Worm (Caenorhabditis elegans) whole organism, L1 larva: ENCODE measurements around the gene lgc-24.
A peak's percentile ranks its signal among the peaks of the same experiment; 100 is the strongest.

Experiments
- C04F5.9 ChIP-seq: sonication (generic microtip); optimal IDR thresholded peaks from 2 replicates; lab custom pipeline; 2016; ENCODE audit warnings: missing genetic modification characterization, missing compliant biosample characterization
- C16A3.4 ChIP-seq: fragments of 150-350 bp; optimal IDR thresholded peaks from 2 replicates; lab custom pipeline; 2014; ENCODE audit warnings: missing biosample characterization, missing genetic modification characterization
- aha-1 ChIP-seq: fragments of 150-350 bp; optimal IDR thresholded peaks from 2 replicates; lab custom pipeline; 2014; ENCODE audit warnings: missing biosample characterization, missing genetic modification characterization
- aly-2 ChIP-seq: fragments of 150-350 bp; optimal IDR thresholded peaks from 2 replicates; lab custom pipeline; 2014; ENCODE audit warnings: missing biosample characterization, missing genetic modification characterization
- ceh-63 ChIP-seq: fragments of 200-800 bp; sonication (Bioruptor generic); optimal IDR thresholded peaks from 2 replicates; lab custom pipeline; 2018; ENCODE audit warnings: mild to moderate bottlenecking, missing genetic modification characterization, missing compliant biosample characterization
- ceh-8 ChIP-seq: fragments of 200-800 bp; sonication (Bioruptor generic); optimal IDR thresholded peaks from 2 replicates; lab custom pipeline; 2018; ENCODE audit warnings: mild to moderate bottlenecking, missing genetic modification characterization, moderate library complexity, missing compliant biosample characterization
- ceh-82 ChIP-seq, 3 experiments: fragments of 150-350 bp in 1 of 3; sonication (generic microtip) in 2 of 3; optimal IDR thresholded peaks; 2 replicates each; lab custom pipeline; 2014 to 2017; ENCODE audit warnings: missing biosample characterization in 3 of 3, missing genetic modification characterization in 3 of 3
- ces-1 ChIP-seq: fragments of 150-350 bp; optimal IDR thresholded peaks from 2 replicates; lab custom pipeline; 2014; ENCODE audit warnings: missing biosample characterization, missing genetic modification reagents, missing genetic modification characterization
- dpl-1 ChIP-seq, 3 experiments: fragments of 150-350 bp in 2 of 3; sonication (generic microtip) in 1 of 3; optimal IDR thresholded peaks; 2 replicates each; lab custom pipeline; 2014 to 2017; ENCODE audit warnings: missing biosample characterization in 3 of 3, missing genetic modification characterization in 3 of 3, missing genetic modification reagents in 3 of 3
- efl-1 ChIP-seq, 4 experiments: fragments of 150-350 bp; optimal IDR thresholded peaks in 3 of 4; peaks in 1 of 4; 1 replicate in 1 of 4; 2 replicates in 3 of 4; lab custom pipeline; 2014; ENCODE audit warnings: missing biosample characterization in 2 of 4, missing genetic modification characterization in 2 of 4, missing genetic modification reagents in 2 of 4
- efl-3 ChIP-seq: fragments of 200-800 bp; sonication (Bioruptor generic); optimal IDR thresholded peaks from 2 replicates; lab custom pipeline; 2018; ENCODE audit warnings: mild to moderate bottlenecking, missing genetic modification characterization, missing compliant biosample characterization
- egl-13 ChIP-seq: sonication (generic microtip); optimal IDR thresholded peaks from 2 replicates; lab custom pipeline; 2016; ENCODE audit warnings: missing genotype, missing genetic modification reagents, missing genetic modification characterization, missing compliant biosample characterization
- egl-27 ChIP-seq, 2 experiments: fragments of 150-350 bp in 1 of 2; sonication (generic microtip); optimal IDR thresholded peaks; 3 replicates each; lab custom pipeline; 2017 to 2018; ENCODE audit warnings: missing biosample characterization in 2 of 2, missing genetic modification characterization in 2 of 2, missing genetic modification reagents in 2 of 2
- elt-3 ChIP-seq, 6 experiments: fragments of 150-350 bp in 1 of 6; sonication (generic microtip); optimal IDR thresholded peaks; 2 replicates each; lab custom pipeline; 2017 to 2018; ENCODE audit warnings: missing biosample characterization in 6 of 6, missing genetic modification characterization in 6 of 6, inconsistent platforms in 1 of 6
- fkh-8 ChIP-seq: sonication (generic microtip); optimal IDR thresholded peaks from 2 replicates; lab custom pipeline; 2016; ENCODE audit warnings: mild to moderate bottlenecking, missing genetic modification characterization, missing compliant biosample characterization
- fos-1 ChIP-seq: fragments of 150-350 bp; optimal IDR thresholded peaks from 2 replicates; lab custom pipeline; 2014; ENCODE audit warnings: missing biosample characterization, missing genetic modification characterization
- grh-1 ChIP-seq: fragments of 200-800 bp; sonication (Bioruptor generic); IDR thresholded peaks from 2 replicates; pipeline ENCODE4 v1.3.6; 2022; ENCODE audit warnings: missing genetic modification reagents, missing genetic modification characterization, missing compliant biosample characterization
- hlh-17 ChIP-seq: fragments of 200-800 bp; sonication (Bioruptor generic); optimal IDR thresholded peaks from 2 replicates; lab custom pipeline; 2018; ENCODE audit warnings: missing genetic modification characterization, mild to moderate bottlenecking, missing compliant biosample characterization, moderate library complexity, borderline replicate concordance
- hlh-4 ChIP-seq: sonication (generic microtip); optimal IDR thresholded peaks from 2 replicates; lab custom pipeline; 2016; ENCODE audit warnings: mild to moderate bottlenecking, missing genetic modification characterization, missing compliant biosample characterization
- isw-1 ChIP-seq: fragments of 200-800 bp; sonication (Bioruptor generic); IDR thresholded peaks from 2 replicates; pipeline ENCODE4 v1.3.6; 2022; ENCODE audit warnings: missing genetic modification characterization, missing compliant biosample characterization
- jun-1 ChIP-seq: fragments of 150-350 bp; optimal IDR thresholded peaks from 2 replicates; lab custom pipeline; 2014; ENCODE audit warnings: missing biosample characterization, missing genetic modification reagents, missing genetic modification characterization
- lin-13 ChIP-seq: fragments of 150-350 bp; optimal IDR thresholded peaks from 2 replicates; lab custom pipeline; 2014; ENCODE audit warnings: missing biosample characterization, missing genetic modification reagents, missing genetic modification characterization
- lin-15B ChIP-seq: fragments of 150-350 bp; sonication (generic microtip); optimal IDR thresholded peaks from 3 replicates; lab custom pipeline; 2014; ENCODE audit warnings: missing biosample characterization, missing genetic modification characterization
- lin-35 ChIP-seq, 2 experiments: fragments of 150-350 bp; optimal IDR thresholded peaks; 2 replicates each; lab custom pipeline; 2014; ENCODE audit warnings: missing biosample characterization in 2 of 2, missing genetic modification characterization in 2 of 2, missing genetic modification reagents in 2 of 2
- lir-3 ChIP-seq: sonication (generic microtip); optimal IDR thresholded peaks from 2 replicates; lab custom pipeline; 2016; ENCODE audit warnings: mild to moderate bottlenecking, missing genetic modification characterization, moderate library complexity, missing compliant biosample characterization; ENCODE audit not compliant: poor library complexity
- lsy-2 ChIP-seq, 2 experiments: fragments of 150-350 bp; optimal IDR thresholded peaks; 2 replicates each; lab custom pipeline; 2014; ENCODE audit warnings: missing biosample characterization in 2 of 2, missing genetic modification characterization in 2 of 2
- mab-9 ChIP-seq: fragments of 200-800 bp; sonication (Bioruptor generic); IDR thresholded peaks from 2 replicates; pipeline ENCODE4 v1.3.6; 2022; ENCODE audit warnings: missing genetic modification reagents, missing genetic modification characterization, missing compliant biosample characterization
- mef-2 ChIP-seq: fragments of 150-350 bp; optimal IDR thresholded peaks from 2 replicates; lab custom pipeline; 2014; ENCODE audit warnings: missing biosample characterization, missing genetic modification characterization
- nhr-11 ChIP-seq: fragments of 150-350 bp; optimal IDR thresholded peaks from 2 replicates; lab custom pipeline; 2014; ENCODE audit warnings: missing biosample characterization, missing genetic modification characterization
- nhr-19 ChIP-seq: fragments of 200-800 bp; sonication (Bioruptor generic); conservative IDR thresholded peaks from 2 replicates; pipeline ENCODE4 v1.3.6; 2022; ENCODE audit warnings: missing genetic modification characterization, missing compliant biosample characterization
- nhr-237 ChIP-seq: fragments of 150-350 bp; optimal IDR thresholded peaks from 2 replicates; lab custom pipeline; 2014; ENCODE audit warnings: missing biosample characterization, missing genetic modification characterization
- nhr-47 ChIP-seq: sonication (generic microtip); optimal IDR thresholded peaks from 2 replicates; lab custom pipeline; 2016; ENCODE audit warnings: mild to moderate bottlenecking, missing genetic modification characterization, moderate library complexity, missing compliant biosample characterization
- nhr-71 ChIP-seq: sonication (generic microtip); optimal IDR thresholded peaks from 2 replicates; lab custom pipeline; 2016; ENCODE audit warnings: mild to moderate bottlenecking, missing genetic modification characterization, moderate library complexity, missing compliant biosample characterization
- nhr-76 ChIP-seq: sonication (generic microtip); optimal IDR thresholded peaks from 2 replicates; lab custom pipeline; 2017; ENCODE audit warnings: missing biosample characterization, missing genetic modification characterization
- nhr-77 ChIP-seq: fragments of 150-350 bp; optimal IDR thresholded peaks from 2 replicates; lab custom pipeline; 2014; ENCODE audit warnings: missing biosample characterization, missing genetic modification characterization
- nhr-85 ChIP-seq: sonication (generic microtip); peaks from one replicate; lab custom pipeline; 2016; ENCODE audit warnings: missing genetic modification characterization, inconsistent platforms, missing compliant biosample characterization
- pax-3 ChIP-seq: fragments of 200-800 bp; sonication (Bioruptor generic); optimal IDR thresholded peaks from 2 replicates; lab custom pipeline; 2018; ENCODE audit warnings: mild to moderate bottlenecking, missing genetic modification characterization, moderate library complexity, missing compliant biosample characterization
- snpc-4 ChIP-seq: fragments of 150-350 bp; optimal IDR thresholded peaks from 2 replicates; lab custom pipeline; 2014; ENCODE audit warnings: missing biosample characterization, missing genetic modification characterization
- snu-23 ChIP-seq: sonication (generic microtip); optimal IDR thresholded peaks from 2 replicates; lab custom pipeline; 2016; ENCODE audit warnings: missing genetic modification characterization, missing compliant biosample characterization
- sox-4 ChIP-seq: sonication (generic microtip); optimal IDR thresholded peaks from 2 replicates; lab custom pipeline; 2016; ENCODE audit warnings: missing genetic modification characterization, missing compliant biosample characterization
- sup-37 ChIP-seq: fragments of 200-800 bp; sonication (Bioruptor generic); optimal IDR thresholded peaks from 2 replicates; lab custom pipeline; 2018; ENCODE audit warnings: mild to moderate bottlenecking, missing genetic modification characterization, missing compliant biosample characterization
- tbx-2 ChIP-seq: sonication (generic microtip); optimal IDR thresholded peaks from 2 replicates; lab custom pipeline; 2016; ENCODE audit warnings: missing genetic modification characterization, missing compliant biosample characterization
- tlp-1 ChIP-seq: fragments of 150-350 bp; optimal IDR thresholded peaks from 2 replicates; lab custom pipeline; 2014; ENCODE audit warnings: missing biosample characterization, missing genetic modification characterization
- unc-30 ChIP-seq: sonication (generic microtip); optimal IDR thresholded peaks from 2 replicates; lab custom pipeline; 2017; ENCODE audit warnings: missing biosample characterization, missing genetic modification characterization
- vab-15 ChIP-seq: sonication (generic microtip); optimal IDR thresholded peaks from 2 replicates; lab custom pipeline; 2017; ENCODE audit warnings: missing genotype, mild to moderate bottlenecking, missing genetic modification characterization, missing compliant biosample characterization
- xbp-1 ChIP-seq: sonication (generic microtip); optimal IDR thresholded peaks from 2 replicates; lab custom pipeline; 2016; ENCODE audit warnings: missing genetic modification characterization, missing compliant biosample characterization
- zip-4 ChIP-seq: fragments of 200-800 bp; sonication (Bioruptor generic); optimal IDR thresholded peaks from 2 replicates; lab custom pipeline; 2018; ENCODE audit warnings: mild to moderate bottlenecking, missing genetic modification characterization, moderate library complexity, missing compliant biosample characterization
- ztf-11 ChIP-seq, 2 experiments: sonication (generic microtip); optimal IDR thresholded peaks; 2 replicates each; lab custom pipeline; 2016 to 2017; ENCODE audit warnings: missing genetic modification characterization in 2 of 2, missing biosample characterization in 1 of 2, missing compliant biosample characterization in 1 of 2

lgc-24 gene

DNA sequence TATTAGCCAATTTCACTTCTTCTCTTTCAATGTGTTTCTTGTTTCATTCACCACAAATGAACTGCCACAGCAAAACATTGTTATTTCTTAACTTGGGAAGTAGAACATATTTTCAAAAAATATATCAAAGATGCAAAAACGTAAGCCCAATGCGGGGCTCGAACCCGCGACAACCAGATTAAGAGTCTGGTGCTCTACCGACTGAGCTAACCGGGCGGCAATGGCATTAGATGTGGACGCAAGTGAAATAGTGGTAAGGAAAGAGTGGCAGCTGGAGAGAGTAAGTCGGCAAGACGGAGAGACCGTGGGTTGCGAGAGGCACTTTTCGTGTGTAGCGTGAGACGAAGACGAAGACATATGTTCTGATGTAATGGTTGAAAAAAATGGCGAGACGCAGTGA is 37.7 kb downstream of the lgc-24 start (continued):
- TF ChIP-seq lin-35 (GFP tag; optimal IDR thresholded peaks at IDR 0.05; lab: Kevin White, UChicago) (peak in 1 of 2 experiments; percentile 42), ceh-8 (GFP tag; lab: Kevin White, UChicago) (peak; percentile 79), elt-3 (tag; optimal IDR thresholded peaks at IDR 0.05; lab: Kevin White, UChicago) (peak in 2 of 6 experiments; percentile 19 to 52), tbx-2 (tag; lab: Kevin White, UChicago) (peak; percentile 79), lin-13 (peak; percentile 19), C04F5.9 (tag; lab: Kevin White, UChicago) (peak; percentile 35), aha-1 (tag; lab: Kevin White, UChicago) (no peak), aly-2 (tag; lab: Kevin White, UChicago) (peak; percentile 38), nhr-11 (tag; lab: Kevin White, UChicago) (no peak), ces-1 (GFP tag; lab: Kevin White, UChicago) (peak; percentile 19), fos-1 (tag; lab: Kevin White, UChicago) (peak; percentile 52), egl-13 (peak; percentile 83), grh-1 (GFP tag; lab: Robert Waterston, UW) (peak; percentile 37; the same call in 1 of the 2 replicates), sox-4 (tag; lab: Kevin White, UChicago) (peak; percentile 63), nhr-76 (tag; lab: Kevin White, UChicago) (no peak), xbp-1 (peak; percentile 70), vab-15 (tag; lab: Kevin White, UChicago) (peak; percentile 71), mab-9 (GFP tag; lab: Robert Waterston, UW) (peak; percentile 52), jun-1 (tag; lab: Kevin White, UChicago) (peak; percentile 75), nhr-85 (peak; percentile 78), hlh-4 (tag; lab: Kevin White, UChicago) (no peak), efl-1 (optimal IDR thresholded peaks at IDR 0.05; lab: Kevin White, UChicago) (peak; percentile 39 to 40), efl-1 (GFP tag; optimal IDR thresholded peaks at IDR 0.05 in 1 of 2; lab: Kevin White, UChicago) (peak; percentile 11 to 93), snpc-4 (tag; lab: Kevin White, UChicago) (no peak), nhr-19 (GFP tag; lab: Robert Waterston, UW) (peak; percentile 86), fkh-8 (tag; lab: Kevin White, UChicago) (peak; percentile 82), C16A3.4 (tag; lab: Kevin White, UChicago) (peak; percentile 58), mef-2 (tag; lab: Kevin White, UChicago) (no peak), ceh-82 (tag; optimal IDR thresholded peaks at IDR 0.05; lab: Kevin White, UChicago) (peak; percentile 74 to 80 (median 78)), unc-30 (tag; lab: Kevin White, UChicago) (no peak), nhr-71 (tag; lab: Kevin White, UChicago) (peak; percentile 86), ztf-11 (tag; optimal IDR thresholded peaks at IDR 0.05; lab: Kevin White, UChicago) (peak in 1 of 2 experiments; percentile 79), lsy-2 (tag; optimal IDR thresholded peaks at IDR 0.05; lab: Kevin White, UChicago) (peak; percentile 66 to 74), nhr-77 (tag; lab: Kevin White, UChicago) (peak; percentile 58), tlp-1 (tag; lab: Kevin White, UChicago) (no peak), isw-1 (GFP tag; lab: Robert Waterston, UW) (peak; percentile 33), hlh-17 (GFP tag; lab: Kevin White, UChicago) (no peak), lin-15B (tag; lab: Kevin White, UChicago) (no peak), pax-3 (peak; percentile 34), egl-27 (tag; optimal IDR thresholded peaks at IDR 0.05; lab: Kevin White, UChicago) (no peak), dpl-1 (GFP tag; optimal IDR thresholded peaks at IDR 0.05; lab: Kevin White, UChicago) (peak in 2 of 3 experiments; percentile 4 to 13), efl-3 (GFP tag; lab: Kevin White, UChicago) (peak; percentile 34), ceh-63 (GFP tag; lab: Kevin White, UChicago) (no peak), lir-3 (tag; lab: Kevin White, UChicago) (peak; percentile 60), sup-37 (GFP tag; lab: Kevin White, UChicago) (peak; percentile 13), nhr-47 (tag; lab: Kevin White, UChicago) (peak; percentile 88), nhr-237 (tag; lab: Kevin White, UChicago) (no peak), snu-23 (GFP tag; lab: Kevin White, UChicago) (peak; percentile 90), zip-4 (GFP tag; lab: Kevin White, UChicago) (peak; percentile 35)
